Worm (Caenorhabditis elegans) whole organism, L3 larva: ENCODE data around the gene srbc-45.

Experiments
- ama-1 ChIP-seq: fragments of 150-350 bp; optimal IDR thresholded peaks from 2 replicates; lab custom pipeline; 2018
- ceh-82 ChIP-seq: fragments of 150-350 bp; optimal IDR thresholded peaks from 2 replicates; lab custom pipeline; 2014; ENCODE audit warnings: missing biosample characterization, missing genetic modification characterization
- elt-3 ChIP-seq, 3 experiments: fragments of 150-350 bp in 1 of 3; sonication (generic microtip) in 2 of 3; optimal IDR thresholded peaks; 2 replicates in 2 of 3; 4 replicates in 1 of 3; lab custom pipeline; 2014 to 2017; ENCODE audit warnings: missing biosample characterization in 3 of 3, missing genetic modification characterization in 3 of 3
- eor-1 ChIP-seq, 2 experiments: fragments of 150-350 bp; optimal IDR thresholded peaks; 2 replicates each; lab custom pipeline; 2014 to 2018; ENCODE audit warnings: missing biosample characterization in 2 of 2, missing genetic modification characterization in 2 of 2
- nhr-11 ChIP-seq: fragments of 150-350 bp; optimal IDR thresholded peaks from 2 replicates; lab custom pipeline; 2014; ENCODE audit warnings: missing biosample characterization, missing genetic modification characterization
- nhr-23 ChIP-seq: fragments of 150-350 bp; optimal IDR thresholded peaks from 2 replicates; lab custom pipeline; 2014; ENCODE audit warnings: missing biosample characterization, missing genetic modification reagents, missing genetic modification characterization
- nhr-25 ChIP-seq: sonication (generic microtip); optimal IDR thresholded peaks from 2 replicates; lab custom pipeline; 2017; ENCODE audit warnings: missing biosample characterization, missing genetic modification characterization
- pqm-1 ChIP-seq: fragments of 150-350 bp; optimal IDR thresholded peaks from 2 replicates; lab custom pipeline; 2017; ENCODE audit warnings: missing biosample characterization, missing genetic modification characterization, inconsistent platforms
- ztf-4 ChIP-seq: fragments of 150-350 bp; optimal IDR thresholded peaks from 2 replicates; lab custom pipeline; 2014; ENCODE audit warnings: missing biosample characterization, missing genetic modification characterization

ce11 chrV:12811810-12812209 lies 8.4 kb downstream of the srbc-45 start:
- TF ChIP-seq ztf-4 (tag; lab: Kevin White, UChicago) (no peak), ama-1 (peak; percentile 42), pqm-1 (tag; lab: Kevin White, UChicago) (no peak), nhr-25 (tag; lab: Kevin White, UChicago) (no peak), nhr-11 (no peak), eor-1 (tag; optimal IDR thresholded peaks at IDR 0.05; lab: Kevin White, UChicago) (no peak), elt-3 (tag; optimal IDR thresholded peaks at IDR 0.05; lab: Kevin White, UChicago) (no peak), ceh-82 (tag; lab: Kevin White, UChicago) (no peak), nhr-23 (tag; lab: Kevin White, UChicago) (no peak)
